Worm (Caenorhabditis elegans) whole organism, late embryonic: Measurements from ENCODE around the gene rpm-1.

Source experiments
- dve-1 ChIP-seq: sonication (generic microtip); optimal IDR thresholded peaks from 2 replicates; lab custom pipeline; 2017; ENCODE audit warnings: antibody characterized with exemption, mild to moderate bottlenecking, missing genetic modification characterization, missing compliant biosample characterization
- ets-4 ChIP-seq: sonication (generic microtip); optimal IDR thresholded peaks from 2 replicates; lab custom pipeline; 2016; ENCODE audit warnings: missing genetic modification characterization, missing compliant biosample characterization
- hlh-30 ChIP-seq: sonication (generic microtip); optimal IDR thresholded peaks from 2 replicates; lab custom pipeline; 2017; ENCODE audit warnings: antibody characterized with exemption, missing genetic modification characterization, missing compliant biosample characterization; ENCODE audit not compliant: insufficient read depth
- madf-2 ChIP-seq: sonication (generic microtip); optimal IDR thresholded peaks from 2 replicates; lab custom pipeline; 2017; ENCODE audit warnings: missing genetic modification characterization, missing compliant biosample characterization
- nhr-232 ChIP-seq: sonication (generic microtip); optimal IDR thresholded peaks from 2 replicates; lab custom pipeline; 2016; ENCODE audit warnings: missing genetic modification characterization, missing compliant biosample characterization
- pha-4 ChIP-seq: fragments of 150-350 bp; optimal IDR thresholded peaks from 2 replicates; lab custom pipeline; 2018; ENCODE audit warnings: missing biosample characterization, missing genetic modification reagents, missing genetic modification characterization

DNA sequence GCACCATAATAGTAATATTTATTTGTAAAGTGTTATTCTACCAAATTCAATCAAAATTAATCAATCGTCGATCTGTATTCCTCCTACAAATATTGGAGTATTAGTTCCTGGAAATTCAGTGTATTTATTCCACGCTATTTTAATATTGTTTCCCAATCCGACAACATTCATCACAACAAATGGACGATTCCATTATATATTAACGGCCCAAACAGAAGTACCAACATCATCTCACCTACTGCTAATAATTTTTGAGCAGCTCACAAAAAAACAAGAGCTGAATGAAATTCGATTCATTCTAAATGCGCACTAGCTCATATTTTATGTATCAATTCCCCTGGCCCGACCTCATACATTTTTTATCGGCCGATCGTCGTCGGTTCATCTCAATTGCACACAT lies 52.7 kb downstream of the rpm-1 start:
- TF ChIP-seq nhr-232 (tag; lab: Kevin White, UChicago), result no peak
- no peak for TF ChIP-seq ets-4 (tag; lab: Kevin White, UChicago)
- no peak for TF ChIP-seq madf-2 (tag; lab: Kevin White, UChicago)
- no peak for TF ChIP-seq pha-4 (tag; lab: Kevin White, UChicago)
- TF ChIP-seq hlh-30 (tag; lab: Kevin White, UChicago), result no peak
- TF ChIP-seq dve-1, result no peak
